Fruit fly (Drosophila melanogaster): ENCODE measurements around the gene Paip2.

The Paip2 gene

dm6 chr3R:13012351-13012750 is 31.8 kb downstream of the Paip2 start (continued):
- peak; percentile 46 for TF ChIP-seq CG6813 (GFP tag; optimal IDR thresholded peaks at IDR 0.05)
- TF ChIP-seq Xbp1 (GFP tag; optimal IDR thresholded peaks at IDR 0.05), result peak; percentile 67
- TF ChIP-seq org-1 (GFP tag; optimal IDR thresholded peaks at IDR 0.05), result peak; percentile 62
- no peak for TF ChIP-seq stwl (tag; optimal IDR thresholded peaks at IDR 0.05)
- peak; percentile 46 for TF ChIP-seq Hr3 (GFP tag; optimal IDR thresholded peaks at IDR 0.05)
- no peak for TF ChIP-seq sna (GFP tag; IDR thresholded peaks at IDR 0.05; ENCODE audit: partially characterized antibody)
- TF ChIP-seq btn (GFP tag; optimal IDR thresholded peaks at IDR 0.05), result peak; percentile 32
- TF ChIP-seq kay (GFP tag; optimal IDR thresholded peaks at IDR 0.05), result peak; percentile 80
- peak; percentile 20 for TF ChIP-seq her (GFP tag; optimal IDR thresholded peaks at IDR 0.05)
- peak; percentile 51 for TF ChIP-seq Myb (GFP tag; optimal IDR thresholded peaks at IDR 0.05)
- TF ChIP-seq CG10321 (GFP tag; IDR thresholded peaks at IDR 0.05), result peak; percentile 75
- 0 out of 2 replicates have a peak, but pooled peaks have one; percentile 17 for TF ChIP-seq bbx (GFP tag; IDR thresholded peaks at IDR 0.05; ENCODE audit: partially characterized antibody)
- TF ChIP-seq sisA (GFP tag; IDR thresholded peaks at IDR 0.05), result peak; percentile 74
- TF ChIP-seq Ets65A (GFP tag), result peak; percentile 62
- no peak; the same call in 1 of the 2 replicates for TF ChIP-seq CG31441 (GFP tag; IDR thresholded peaks at IDR 0.05)
- TF ChIP-seq Atf6 (GFP tag; IDR thresholded peaks at IDR 0.05), result peak; percentile 46; the same call in 1 of the 2 replicates
- peak; percentile 57 for TF ChIP-seq Hmr (GFP tag; optimal IDR thresholded peaks at IDR 0.05)
- TF ChIP-seq wdn (GFP tag; IDR thresholded peaks at IDR 0.05), result peak; percentile 55; the same call in 1 of the 2 replicates
- peak; percentile 40 for TF ChIP-seq pnt (GFP tag; optimal IDR thresholded peaks at IDR 0.05)
- peak; percentile 49 for TF ChIP-seq CG11723 (GFP tag; optimal IDR thresholded peaks at IDR 0.05)
- no peak for TF ChIP-seq CG1792 (GFP tag; optimal IDR thresholded peaks at IDR 0.05)
- no peak for TF ChIP-seq ham (GFP tag; IDR thresholded peaks at IDR 0.05)
- TF ChIP-seq B-H1 (GFP tag; IDR thresholded peaks at IDR 0.05), result peak; percentile 54; the same call in 2 of the 3 replicates
- peak; percentile 60 for TF ChIP-seq H2.0 (GFP tag; IDR thresholded peaks at IDR 0.05)
- peak; percentile 96 for TF ChIP-seq CG1832 (GFP tag; optimal IDR thresholded peaks at IDR 0.05)
- peak; percentile 62 for TF ChIP-seq Rx (GFP tag; IDR thresholded peaks at IDR 0.05)
- peak; percentile 3 for TF ChIP-seq mirr (GFP tag; optimal IDR thresholded peaks at IDR 0.05)
- TF ChIP-seq MBD-R2 (GFP tag; IDR thresholded peaks at IDR 0.05), result peak; percentile 35; the same call in 1 of the 2 replicates
- TF ChIP-seq CG2712 (tag; optimal IDR thresholded peaks at IDR 0.05), result peak; percentile 36
- 0 out of 2 replicates have a peak, but pooled peaks have one; percentile 16 for TF ChIP-seq dimm (GFP tag; IDR thresholded peaks at IDR 0.05)
- TF ChIP-seq bab2 (GFP tag; optimal IDR thresholded peaks at IDR 0.05), result peak; percentile 68
- no peak for TF ChIP-seq hth (optimal IDR thresholded peaks at IDR 0.05)
- TF ChIP-seq ken (GFP tag; IDR thresholded peaks at IDR 0.05), result peak; percentile 80
- no peak for TF ChIP-seq Elba2 (GFP tag; optimal IDR thresholded peaks at IDR 0.05)
- TF ChIP-seq CG4424 (GFP tag; optimal IDR thresholded peaks at IDR 0.05), result peak; percentile 18
- TF ChIP-seq E2f2 (GFP tag; IDR thresholded peaks at IDR 0.05), result peak; percentile 45
- TF ChIP-seq ci (GFP tag; IDR thresholded peaks at IDR 0.05), result peak; percentile 82
- peak; percentile 61 for TF ChIP-seq gro (GFP tag; optimal IDR thresholded peaks at IDR 0.05)
- TF ChIP-seq CG7987 (GFP tag; optimal IDR thresholded peaks at IDR 0.05), result peak; percentile 64
- no peak for TF ChIP-seq CG15011 (GFP tag; optimal IDR thresholded peaks at IDR 0.05)
- peak; percentile 76; the same call in 1 of the 3 replicates for TF ChIP-seq CG2199 (GFP tag; IDR thresholded peaks at IDR 0.05)
- TF ChIP-seq Med (GFP tag), result peak; percentile 96
- TF ChIP-seq CG30020 (tag; optimal IDR thresholded peaks at IDR 0.05), result no peak
- TF ChIP-seq CG18011 (GFP tag; optimal IDR thresholded peaks at IDR 0.05), result no peak
- TF ChIP-seq CG4404 (GFP tag; IDR thresholded peaks at IDR 0.05), result no peak
- peak; percentile 73 for TF ChIP-seq cwo (GFP tag; optimal IDR thresholded peaks at IDR 0.05)
- TF ChIP-seq CG34224 (GFP tag; IDR thresholded peaks at IDR 0.05; ENCODE audit: partially characterized antibody), result no peak
- no peak for TF ChIP-seq Lim3 (GFP tag; IDR thresholded peaks at IDR 0.05)
- peak; percentile 16 for TF ChIP-seq CG10654 (GFP tag; optimal IDR thresholded peaks at IDR 0.05)
- TF ChIP-seq CG9727 (GFP tag; optimal IDR thresholded peaks at IDR 0.05), result peak; percentile 44
- peak; percentile 24 for TF ChIP-seq Jarid2 (GFP tag; optimal IDR thresholded peaks at IDR 0.05)
